Worm (Caenorhabditis elegans) whole organism, mixed stage, embryonic: ENCODE data around the gene unc-78.

Experiments used
- lsy-2 ChIP-seq: fragments of 150-350 bp; optimal IDR thresholded peaks from 2 replicates; lab custom pipeline; 2014; ENCODE audit warnings: missing biosample characterization, missing genetic modification characterization
- mls-2 ChIP-seq: sonication (generic microtip); optimal IDR thresholded peaks from 2 replicates; lab custom pipeline; 2016; ENCODE audit warnings: mild to moderate bottlenecking, missing genetic modification characterization, moderate library complexity, missing compliant biosample characterization
- nhr-28 ChIP-seq: fragments of 150-350 bp; optimal IDR thresholded peaks from 2 replicates; lab custom pipeline; 2014; ENCODE audit warnings: missing biosample characterization, missing genetic modification characterization
- nhr-76 ChIP-seq: sonication (generic microtip); optimal IDR thresholded peaks from 2 replicates; lab custom pipeline; 2017; ENCODE audit warnings: missing biosample characterization, missing genetic modification characterization
- snpc-4 ChIP-seq: fragments of 150-350 bp; optimal IDR thresholded peaks from 2 replicates; lab custom pipeline; 2014; ENCODE audit warnings: missing biosample characterization, missing genetic modification characterization

DNA sequence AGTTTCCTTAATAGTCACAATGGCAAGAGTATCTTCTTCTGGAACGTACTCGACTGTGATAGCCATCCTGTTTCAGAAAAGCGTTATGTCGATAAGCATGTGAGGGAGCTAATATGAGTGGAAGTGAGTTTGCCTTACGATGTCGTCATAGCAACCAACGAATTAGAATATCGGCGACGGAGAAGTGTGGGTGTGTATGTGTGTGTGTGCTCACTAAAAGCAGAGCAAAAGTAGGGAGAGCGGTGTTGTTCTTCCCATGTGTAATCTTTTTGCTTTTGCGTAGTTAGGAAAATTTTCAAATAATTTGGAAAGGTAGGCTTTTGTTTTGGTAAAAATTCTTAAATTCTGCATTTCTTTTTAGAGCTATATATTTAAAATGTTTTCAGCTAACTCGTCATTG is 39.7 kb upstream of the unc-78 start, which contains the start of gene ZK813.5:
- no peak for TF ChIP-seq mls-2 (tag; lab: Kevin White, UChicago)
- no peak for TF ChIP-seq nhr-76
- TF ChIP-seq lsy-2 (tag; lab: Kevin White, UChicago): no peak
- no peak for TF ChIP-seq snpc-4
- no peak for TF ChIP-seq nhr-28 (tag; lab: Kevin White, UChicago)
